Worm (Caenorhabditis elegans): ENCODE results near the gene srpa-72.

srpa-72 gene

ce11 chrII:2824169-2824568 is 36.9 kb downstream of the srpa-72 start, which contains the start of the genes K12H6.4 and K12H6.9:
Gene K12H6.4, minus strand, starts transcription at chrII:2824269.
Gene K12H6.9, plus strand, starts transcription at chrII:2824404.
- no peak for TF ChIP-seq ctbp-1 (GFP tag; IDR thresholded peaks at IDR 0.05)
- no peak for TF ChIP-seq egl-43 (GFP tag; IDR thresholded peaks at IDR 0.05)
- TF ChIP-seq ceh-20 (GFP tag; IDR thresholded peaks at IDR 0.05) = no peak
- TF ChIP-seq daf-8 (GFP tag; IDR thresholded peaks at IDR 0.05) = no peak
- no peak for TF ChIP-seq unc-39 (tag; optimal IDR thresholded peaks at IDR 0.05)

DNA sequence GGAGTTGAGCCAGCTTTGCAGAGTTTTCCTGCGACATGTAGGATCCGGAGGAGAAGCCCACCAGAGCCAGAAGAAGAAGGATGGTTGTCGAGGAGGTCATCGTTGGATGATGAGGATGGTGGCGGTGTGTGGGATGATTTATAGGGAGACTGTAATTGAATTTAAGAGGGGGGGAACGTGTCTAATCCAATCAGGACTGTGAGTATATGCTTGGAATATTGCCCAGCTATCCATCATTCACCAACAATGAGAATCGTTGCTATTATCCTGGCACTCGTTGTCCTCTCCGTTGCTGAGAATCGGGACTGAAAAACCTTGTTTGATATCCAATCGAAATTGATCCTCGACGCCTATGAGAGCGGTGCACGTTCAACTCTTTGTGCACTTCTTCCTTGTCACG is 38.8 kb downstream of the srpa-72 start, which contains the start of gene K12H6.5:
K12H6.5 (minus strand) TSS at position 101 of the 400 bp plus-strand sequence.
- TF ChIP-seq dmd-6 (GFP tag; IDR thresholded peaks at IDR 0.05) (no peak), nhr-237 (tag; optimal IDR thresholded peaks at IDR 0.05) (no peak), jun-1 (tag; optimal IDR thresholded peaks at IDR 0.05) (no peak), unc-62 (GFP tag; optimal IDR thresholded peaks at IDR 0.05 in 1 of 2) (no peak), unc-62 (tag; optimal IDR thresholded peaks at IDR 0.05) (no peak), daf-16 (GFP tag; optimal IDR thresholded peaks at IDR 0.05) (no peak), daf-16 (tag; optimal IDR thresholded peaks at IDR 0.05) (no peak)

ce11 chrII:2827859-2828403 is 40.6 kb downstream of the srpa-72 start, which contains the start of gene K12H6.8:
Gene K12H6.8, plus strand, starts transcription at chrII:2827896.
- no peak for TF ChIP-seq lin-1 (GFP tag; IDR thresholded peaks at IDR 0.05)
- peak; percentile 21 for TF ChIP-seq duxl-1 (tag; optimal IDR thresholded peaks at IDR 0.05; ENCODE audit: poor library complexity)
- TF ChIP-seq nhr-28 (tag; optimal IDR thresholded peaks at IDR 0.05) = no peak
- TF ChIP-seq dmd-8 (GFP tag; IDR thresholded peaks at IDR 0.05) = no peak
- no peak for TF ChIP-seq ces-1 (GFP tag; optimal IDR thresholded peaks at IDR 0.05)
- TF ChIP-seq hif-1 (tag; optimal IDR thresholded peaks at IDR 0.05) = no peak
- TF ChIP-seq set-16 (GFP tag; IDR thresholded peaks at IDR 0.05) = peak; percentile 72
- no peak for TF ChIP-seq hlh-11 (tag; optimal IDR thresholded peaks at IDR 0.05)
- TF ChIP-seq sdz-12 (GFP tag; optimal IDR thresholded peaks at IDR 0.05) = peak; percentile 45

DNA sequence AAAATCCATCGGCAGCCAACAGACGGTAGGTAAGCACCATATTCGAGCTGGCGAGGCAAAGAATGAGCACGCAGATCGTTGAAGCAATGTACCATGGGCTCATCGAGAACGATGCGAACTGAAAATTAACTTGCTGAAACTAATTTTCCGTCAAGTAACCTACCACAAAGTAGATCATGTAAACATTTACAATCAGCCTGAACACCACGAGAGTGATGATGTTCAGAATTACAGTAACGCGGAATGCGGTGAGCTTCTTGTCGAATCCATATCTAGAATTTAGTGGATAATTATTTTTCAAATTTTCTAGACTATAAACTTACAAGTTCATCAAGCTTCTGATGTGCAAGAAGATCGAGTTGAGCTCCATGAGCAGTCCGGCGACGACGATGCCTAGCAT is 42.2 kb downstream of the srpa-72 start:
- TF ChIP-seq lin-1 (GFP tag; IDR thresholded peaks at IDR 0.05) (no peak), ama-1 (optimal IDR thresholded peaks at IDR 0.05) (no peak), aha-1 (tag) (peak; percentile 26), zip-2 (tag; optimal IDR thresholded peaks at IDR 0.05) (no peak), unc-62 (GFP tag; optimal IDR thresholded peaks at IDR 0.05 in 1 of 2) (peak in 1 of 2 experiments; percentile 92), unc-62 (tag; optimal IDR thresholded peaks at IDR 0.05) (no peak), gei-8 (GFP tag; optimal IDR thresholded peaks at IDR 0.05) (no peak), nhr-11 (tag; optimal IDR thresholded peaks at IDR 0.05) (no peak)

DNA sequence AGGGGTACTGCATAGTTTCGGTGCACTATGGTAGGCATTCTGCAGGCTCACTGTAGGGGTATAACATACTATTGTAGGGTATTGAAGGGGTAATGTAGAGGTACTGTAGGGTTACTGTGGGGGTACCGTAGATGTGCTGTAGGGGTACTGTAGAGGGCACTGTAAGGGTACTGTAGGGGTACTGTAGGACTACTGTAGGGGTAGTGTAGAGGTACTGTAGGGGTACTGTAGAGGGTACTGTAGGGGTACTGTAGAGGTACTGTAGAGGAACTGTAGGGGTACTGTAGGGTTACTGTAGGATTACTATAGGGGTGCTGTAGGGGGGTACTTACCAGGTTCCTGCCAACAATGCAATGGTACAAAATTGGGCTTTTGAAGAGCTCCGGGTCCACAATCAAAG is 42.9 kb downstream of the srpa-72 start:
- no peak for TF ChIP-seq lsy-2 (tag; optimal IDR thresholded peaks at IDR 0.05)
- peak; percentile 35; the same call in 1 of the 2 replicates for TF ChIP-seq lim-7 (GFP tag; IDR thresholded peaks at IDR 0.05)
- peak; percentile 40; the same call in 1 of the 2 replicates for TF ChIP-seq snpc-1.2 (GFP tag; IDR thresholded peaks at IDR 0.05)
- 0 out of 2 replicates have a peak, but pooled peaks have one; percentile 53 for TF ChIP-seq F44E2.7 (GFP tag; IDR thresholded peaks at IDR 0.05)
- no peak for TF ChIP-seq Y75B8A.6 (GFP tag; IDR thresholded peaks at IDR 0.05)
- TF ChIP-seq Y48G9A.11 (GFP tag; IDR thresholded peaks at IDR 0.05) = no peak
- TF ChIP-seq nhr-76 (tag; optimal IDR thresholded peaks at IDR 0.05) = no peak
- TF ChIP-seq madf-5 (GFP tag; IDR thresholded peaks at IDR 0.05) = no peak
- TF ChIP-seq arid-1 (GFP tag; conservative IDR thresholded peaks at IDR 0.05) = 0 out of 2 replicates have a peak, but pooled peaks have one; percentile 19
- TF ChIP-seq unc-39 (tag; optimal IDR thresholded peaks at IDR 0.05) = no peak
- TF ChIP-seq dmd-8 (GFP tag; IDR thresholded peaks at IDR 0.05) = 0 out of 2 replicates have a peak, but pooled peaks have one; percentile 21
- TF ChIP-seq skn-1 (tag; optimal IDR thresholded peaks at IDR 0.05) = no peak
